Fruit fly (Drosophila melanogaster) whole organism, embryonic: ENCODE results near the gene SrpRbeta.

ENCODE experiments used
- CG13775 ChIP-seq: fragments of 200-800 bp; sonication (Bioruptor generic); optimal IDR thresholded peaks from 3 replicates; lab custom pipeline; 2017; ENCODE audit warnings: missing biosample characterization, mild to moderate bottlenecking, missing genetic modification characterization
- CG6272 ChIP-seq: fragments of 200-800 bp; sonication (Bioruptor generic); IDR thresholded peaks from 2 replicates; pipeline ENCODE4 v1.3.6; 2022; ENCODE audit warnings: missing biosample characterization, missing genetic modification characterization
- CG7786 ChIP-seq: fragments of 200-800 bp; sonication (Bioruptor generic); optimal IDR thresholded peaks from 2 replicates; lab custom pipeline; 2016; ENCODE audit warnings: missing biosample characterization, missing genetic modification characterization
- Hr51 ChIP-seq, 2 experiments: fragments of 200-800 bp; sonication (Bioruptor generic); optimal IDR thresholded peaks; 2 replicates in 1 of 2; 3 replicates in 1 of 2; lab custom pipeline; 2016 to 2018; ENCODE audit warnings: missing biosample characterization in 2 of 2, missing genetic modification characterization in 2 of 2, mild to moderate bottlenecking in 1 of 2, moderate library complexity in 1 of 2
- cwo ChIP-seq: fragments of 200-800 bp; sonication (Bioruptor generic); optimal IDR thresholded peaks from 3 replicates; lab custom pipeline; 2017; ENCODE audit warnings: missing biosample characterization, missing genetic modification characterization, mild to moderate bottlenecking, moderate library complexity, missing genetic modification reagents
- da ChIP-seq: fragments of 200-800 bp; sonication (Bioruptor generic); optimal IDR thresholded peaks from 2 replicates; lab custom pipeline; 2016; ENCODE audit warnings: missing biosample characterization, missing genetic modification characterization
- slp2 ChIP-seq: fragments of 200-800 bp; sonication (Bioruptor generic); optimal IDR thresholded peaks from 2 replicates; lab custom pipeline; 2016; ENCODE audit warnings: missing biosample characterization, missing genetic modification characterization

The SrpRbeta gene

DNA sequence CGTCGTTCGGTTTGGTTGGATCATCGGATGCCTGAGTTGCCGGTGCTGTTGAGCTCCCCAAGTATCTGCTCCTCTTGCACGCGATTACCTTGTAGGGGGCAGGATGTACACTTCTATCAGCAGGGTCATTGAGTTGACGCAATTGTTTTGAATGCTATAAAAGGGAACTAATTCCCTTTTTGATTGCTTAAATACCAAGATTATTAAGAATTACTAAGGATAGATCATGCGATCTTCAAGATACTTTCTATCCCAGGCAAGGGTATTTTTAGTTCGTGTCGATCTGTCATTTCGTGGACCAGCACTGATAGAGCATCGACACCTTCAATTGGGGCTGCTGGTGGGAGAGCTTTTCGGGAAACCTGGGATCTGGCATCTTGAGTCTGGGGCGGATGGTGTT, 50.9 kb downstream of the SrpRbeta start (continued):
- TF ChIP-seq cwo (GFP tag; lab: Kevin White, UChicago) (no peak), CG7786 (no peak), slp2 (GFP tag; lab: Kevin White, UChicago) (no peak), da (GFP tag; lab: Kevin White, UChicago) (no peak), Hr51 (GFP tag; optimal IDR thresholded peaks at IDR 0.05; lab: Kevin White, UChicago) (no peak), CG6272 (no peak), CG13775 (GFP tag; lab: Kevin White, UChicago) (no peak)
